Worm (Caenorhabditis elegans): ENCODE data around the gene his-32.
A peak's percentile ranks its signal among the peaks of the same experiment; 100 is the strongest.

Gene his-32

DNA sequence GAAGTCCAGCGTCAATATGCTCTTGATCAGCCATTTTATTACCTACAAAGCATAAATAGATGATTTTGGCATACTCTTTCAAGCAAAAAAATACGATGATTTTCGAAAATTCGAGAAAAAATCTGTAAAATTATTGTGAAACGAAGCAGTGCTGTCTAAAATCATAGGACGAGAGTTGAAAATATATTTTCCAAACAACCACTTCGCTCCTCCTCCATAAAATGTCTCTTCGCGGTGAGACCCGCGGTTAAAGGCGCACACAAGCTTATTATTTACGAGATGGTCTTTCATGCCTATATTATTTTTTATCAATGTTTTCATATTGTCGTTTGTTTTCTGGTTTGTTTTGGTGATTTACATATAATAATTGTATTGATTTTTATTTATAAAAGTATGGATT, 45.2 kb downstream of the his-32 start, which contains the start of gene nap-1:
Gene nap-1 (minus strand): TSS at position 42 of the 400 bp plus-strand sequence.
- TF ChIP-seq lin-29 (GFP tag; IDR thresholded peaks at IDR 0.05) = no peak
- no peak for TF ChIP-seq zip-11 (GFP tag; IDR thresholded peaks at IDR 0.05)
- peak; percentile 60 for TF ChIP-seq nhr-6 (tag; optimal IDR thresholded peaks at IDR 0.05)
- TF ChIP-seq T26A8.4 (GFP tag; IDR thresholded peaks at IDR 0.05) = peak; percentile 23; the same call in 1 of the 2 replicates
- TF ChIP-seq daf-16 (GFP tag; optimal IDR thresholded peaks at IDR 0.05) = no peak
- peak; percentile 87 for TF ChIP-seq daf-16 (tag; optimal IDR thresholded peaks at IDR 0.05)
- TF ChIP-seq unc-39 (tag; optimal IDR thresholded peaks at IDR 0.05) = no peak
- TF ChIP-seq F44E2.7 (GFP tag; IDR thresholded peaks at IDR 0.05) = no peak
- peak; percentile 67 for TF ChIP-seq dpl-1 (GFP tag; optimal IDR thresholded peaks at IDR 0.05)
- TF ChIP-seq unc-62 (GFP tag; optimal IDR thresholded peaks at IDR 0.05 in 1 of 2) = peak in 1 of 2 experiments; percentile 20
- no peak for TF ChIP-seq unc-62 (tag; optimal IDR thresholded peaks at IDR 0.05)
- peak in 1 of 2 experiments; percentile 40 for TF ChIP-seq hif-1 (tag; optimal IDR thresholded peaks at IDR 0.05)
- no peak for TF ChIP-seq dmd-9 (GFP tag; IDR thresholded peaks at IDR 0.05)
- TF ChIP-seq nhr-28 (tag; optimal IDR thresholded peaks at IDR 0.05) = peak; percentile 66
- TF ChIP-seq pha-4 (GFP tag; IDR thresholded peaks at IDR 0.05) = no peak
- peak; percentile 95 for TF ChIP-seq pha-4 (tag; optimal IDR thresholded peaks at IDR 0.05)
- peak; percentile 78 for TF ChIP-seq hlh-30 (tag; optimal IDR thresholded peaks at IDR 0.05; ENCODE audit: insufficient read depth)
- TF ChIP-seq lin-1 (GFP tag; IDR thresholded peaks at IDR 0.05) = no peak
- no peak for TF ChIP-seq ZK546.5 (tag; optimal IDR thresholded peaks at IDR 0.05)
- TF ChIP-seq ceh-62 (tag; optimal IDR thresholded peaks at IDR 0.05) = no peak
- TF ChIP-seq Y5F2A.4 (GFP tag; optimal IDR thresholded peaks at IDR 0.05) = no peak
- TF ChIP-seq egl-27 (tag; optimal IDR thresholded peaks at IDR 0.05) = no peak
- no peak for TF ChIP-seq ZK337.2 (GFP tag; IDR thresholded peaks at IDR 0.05)
- TF ChIP-seq spr-3 (GFP tag; optimal IDR thresholded peaks at IDR 0.05) = no peak
- TF ChIP-seq ztf-7 (tag; optimal IDR thresholded peaks at IDR 0.05) = peak; percentile 8
- TF ChIP-seq F37D6.2 (tag; optimal IDR thresholded peaks at IDR 0.05) = no peak
- no peak for TF ChIP-seq gei-8 (GFP tag; optimal IDR thresholded peaks at IDR 0.05)
- no peak for TF ChIP-seq mdt-29 (GFP tag; IDR thresholded peaks at IDR 0.05)
- no peak for TF ChIP-seq vab-7 (GFP tag; IDR thresholded peaks at IDR 0.05)
- TF ChIP-seq aly-2 (tag; optimal IDR thresholded peaks at IDR 0.05) = no peak
- TF ChIP-seq F10B5.3 (tag; optimal IDR thresholded peaks at IDR 0.05) = no peak
- TF ChIP-seq zfp-2 (tag; optimal IDR thresholded peaks at IDR 0.05) = no peak
- TF ChIP-seq mxl-2 (GFP tag; conservative IDR thresholded peaks at IDR 0.05) = no peak
- TF ChIP-seq madf-5 (GFP tag; IDR thresholded peaks at IDR 0.05) = no peak
- no peak for TF ChIP-seq nhr-41 (GFP tag; IDR thresholded peaks at IDR 0.05)
- no peak for TF ChIP-seq snpc-4 (tag; optimal IDR thresholded peaks at IDR 0.05)
- TF ChIP-seq ztf-11 (tag; optimal IDR thresholded peaks at IDR 0.05) = no peak
- no peak for TF ChIP-seq Y105C5A.15 (GFP tag; IDR thresholded peaks at IDR 0.05)
- peak; percentile 59 for TF ChIP-seq hlh-11 (tag; optimal IDR thresholded peaks at IDR 0.05)
- no peak for TF ChIP-seq zip-2 (tag; optimal IDR thresholded peaks at IDR 0.05)
- no peak for TF ChIP-seq ceh-82 (tag; optimal IDR thresholded peaks at IDR 0.05)
- no peak for TF ChIP-seq zag-1 (tag; optimal IDR thresholded peaks at IDR 0.05)
- no peak for TF ChIP-seq arid-1 (GFP tag; conservative IDR thresholded peaks at IDR 0.05)
- no peak for TF ChIP-seq fos-1 (tag; optimal IDR thresholded peaks at IDR 0.05)
- no peak for TF ChIP-seq skn-1 (tag; optimal IDR thresholded peaks at IDR 0.05)
- TF ChIP-seq nhr-42 (GFP tag; IDR thresholded peaks at IDR 0.05) = no peak
- no peak for TF ChIP-seq ces-1 (GFP tag; optimal IDR thresholded peaks at IDR 0.05)
- peak; percentile 87 for TF ChIP-seq mep-1 (tag; optimal IDR thresholded peaks at IDR 0.05)
- no peak for TF ChIP-seq nhr-76 (tag; optimal IDR thresholded peaks at IDR 0.05)
- TF ChIP-seq dmd-6 (GFP tag; IDR thresholded peaks at IDR 0.05) = peak; percentile 44; the same call in 1 of the 2 replicates
- TF ChIP-seq aha-1 (tag) = peak; percentile 39
- TF ChIP-seq F49E8.2 (tag; optimal IDR thresholded peaks at IDR 0.05; ENCODE audit: borderline replicate concordance) = no peak
- TF ChIP-seq nhr-237 (tag; optimal IDR thresholded peaks at IDR 0.05) = no peak
- TF ChIP-seq cey-2 (tag; optimal IDR thresholded peaks at IDR 0.05; ENCODE audit: borderline replicate concordance, insufficient read depth) = no peak
